Worm (Caenorhabditis elegans): Measurements from ENCODE around the gene F16G10.5.

DNA sequence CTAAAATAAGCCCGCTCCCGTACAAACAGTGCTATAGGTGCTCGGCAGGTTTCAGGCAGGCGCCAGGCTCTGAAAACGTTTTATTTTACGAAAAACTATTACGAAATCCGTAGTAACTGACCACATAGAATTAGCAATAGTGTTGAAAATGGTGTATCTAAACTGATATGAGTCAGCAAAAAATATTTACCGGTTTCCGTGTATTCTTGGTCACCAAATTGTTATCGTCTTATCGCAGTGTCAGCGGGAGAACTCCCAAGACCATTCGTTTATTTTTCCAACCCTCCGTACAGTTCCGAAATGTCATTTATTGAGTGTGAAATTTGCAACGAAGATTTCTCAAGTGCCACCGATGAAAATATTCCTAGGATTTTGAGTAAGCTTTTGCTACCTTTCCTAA, 34.9 kb upstream of the F16G10.5 start, which contains the start of gene F43C11.8:
- TF ChIP-seq ceh-9 (tag; optimal IDR thresholded peaks at IDR 0.05): no peak
- no peak for TF ChIP-seq fos-1 (tag; optimal IDR thresholded peaks at IDR 0.05)
- no peak for TF ChIP-seq fkh-10 (GFP tag; optimal IDR thresholded peaks at IDR 0.05)
- TF ChIP-seq skn-1 (tag; optimal IDR thresholded peaks at IDR 0.05): no peak
- TF ChIP-seq pha-4 (tag; optimal IDR thresholded peaks at IDR 0.05): no peak
- no peak for TF ChIP-seq elt-2 (tag; optimal IDR thresholded peaks at IDR 0.05)
- no peak for TF ChIP-seq elt-1 (tag; optimal IDR thresholded peaks at IDR 0.05)
- no peak for TF ChIP-seq ceh-28 (tag; optimal IDR thresholded peaks at IDR 0.05)
- no peak for TF ChIP-seq zag-1 (tag; optimal IDR thresholded peaks at IDR 0.05)
- no peak for TF ChIP-seq pqm-1 (tag; optimal IDR thresholded peaks at IDR 0.05)
- no peak for TF ChIP-seq egl-27 (tag; optimal IDR thresholded peaks at IDR 0.05)
- TF ChIP-seq jun-1 (tag; optimal IDR thresholded peaks at IDR 0.05): no peak
- no peak for TF ChIP-seq egl-5 (tag; optimal IDR thresholded peaks at IDR 0.05)
- no peak for TF ChIP-seq lin-39 (tag; optimal IDR thresholded peaks at IDR 0.05)

Measured in whole organism, L3 larva.